Fruit fly (Drosophila melanogaster): ENCODE measurements around the gene Cyp313b1.

DNA sequence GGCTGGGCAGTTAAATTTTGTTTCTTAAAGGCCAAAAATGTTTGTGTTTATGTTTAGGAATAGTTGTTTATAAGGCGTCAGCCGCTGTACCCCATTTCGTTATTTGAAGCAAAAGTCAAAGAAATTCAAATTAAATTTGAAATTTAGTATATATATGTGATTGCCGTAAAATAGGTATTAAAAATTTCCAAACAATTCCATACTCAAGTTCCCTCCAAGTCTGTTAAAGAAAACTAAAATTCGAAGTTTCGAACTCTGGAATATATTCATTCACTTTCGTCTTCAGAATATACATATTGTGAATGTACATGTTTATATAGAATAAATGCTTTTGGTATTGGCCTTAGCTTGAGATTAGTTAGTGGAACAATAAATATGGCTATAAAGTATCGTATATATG is 15.2 kb upstream of the Cyp313b1 start, which contains the start of gene bel:
- no peak for TF ChIP-seq psq (GFP tag; optimal IDR thresholded peaks at IDR 0.05)
- TF ChIP-seq Hnf4 (GFP tag; optimal IDR thresholded peaks at IDR 0.05): no peak
- no peak for TF ChIP-seq Dif (GFP tag; optimal IDR thresholded peaks at IDR 0.05; ENCODE audit: partially characterized antibody)
